Worm (Caenorhabditis elegans) whole organism, L4/young adult: Measurements from ENCODE around the gene F54H12.7.

ENCODE experiments used
- W03F9.2 ChIP-seq: fragments of 150-350 bp; optimal IDR thresholded peaks from 2 replicates; lab custom pipeline; 2014; ENCODE audit warnings: missing biosample characterization, missing genetic modification characterization
- dao-5 ChIP-seq: sonication (generic microtip); optimal IDR thresholded peaks from 2 replicates; lab custom pipeline; 2016; ENCODE audit warnings: missing genotype, missing genetic modification characterization, moderate library complexity, missing compliant biosample characterization
- him-1 ChIP-seq: sonication (generic microtip); optimal IDR thresholded peaks from 2 replicates; lab custom pipeline; 2016; ENCODE audit warnings: missing genotype, missing genetic modification reagents, missing genetic modification characterization, missing compliant biosample characterization

DNA sequence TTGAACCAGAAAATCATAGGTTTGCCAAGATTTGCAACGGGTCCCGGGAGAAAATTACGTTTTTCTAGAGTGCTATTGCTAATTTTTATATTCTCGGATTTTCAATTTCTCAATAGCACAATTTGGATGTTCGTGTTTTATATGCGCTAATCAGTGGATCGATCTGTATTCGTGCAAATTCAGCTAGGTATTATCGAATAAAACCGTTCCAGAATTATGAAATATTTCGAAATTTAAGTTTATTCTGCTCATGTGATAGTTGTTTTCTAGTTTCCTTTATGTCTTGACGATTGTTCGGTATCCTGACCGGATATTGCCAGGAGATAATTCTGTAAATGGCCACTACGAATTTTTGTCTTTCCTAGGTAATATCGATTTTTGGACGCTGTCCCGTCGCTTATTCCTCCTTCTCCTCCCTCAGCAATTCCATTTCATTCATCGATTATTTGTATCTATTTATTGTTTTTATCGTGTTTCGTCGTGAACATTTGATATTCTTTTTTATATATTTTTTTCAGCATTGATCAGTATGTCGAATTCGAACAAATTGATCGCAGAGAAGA, 41.2 kb downstream of the F54H12.7 start, which contains the start of gene cit-1.2:
- TF ChIP-seq dao-5: no peak
- no peak for TF ChIP-seq W03F9.2 (tag; lab: Kevin White, UChicago)
- TF ChIP-seq him-1: no peak
